Fruit fly (Drosophila melanogaster) Kc167 (cell line): ENCODE measurements around the gene CG13051.

Experiments used
- psq ChIP-seq: fragments of >200 bp; optimal IDR thresholded peaks from 2 replicates; lab custom pipeline; 2017; ENCODE audit warnings: missing external identifiers
- ttk ChIP-seq: sonication (Bioruptor generic); optimal IDR thresholded peaks from 2 replicates; lab custom pipeline; 2017; ENCODE audit warnings: missing external identifiers

DNA sequence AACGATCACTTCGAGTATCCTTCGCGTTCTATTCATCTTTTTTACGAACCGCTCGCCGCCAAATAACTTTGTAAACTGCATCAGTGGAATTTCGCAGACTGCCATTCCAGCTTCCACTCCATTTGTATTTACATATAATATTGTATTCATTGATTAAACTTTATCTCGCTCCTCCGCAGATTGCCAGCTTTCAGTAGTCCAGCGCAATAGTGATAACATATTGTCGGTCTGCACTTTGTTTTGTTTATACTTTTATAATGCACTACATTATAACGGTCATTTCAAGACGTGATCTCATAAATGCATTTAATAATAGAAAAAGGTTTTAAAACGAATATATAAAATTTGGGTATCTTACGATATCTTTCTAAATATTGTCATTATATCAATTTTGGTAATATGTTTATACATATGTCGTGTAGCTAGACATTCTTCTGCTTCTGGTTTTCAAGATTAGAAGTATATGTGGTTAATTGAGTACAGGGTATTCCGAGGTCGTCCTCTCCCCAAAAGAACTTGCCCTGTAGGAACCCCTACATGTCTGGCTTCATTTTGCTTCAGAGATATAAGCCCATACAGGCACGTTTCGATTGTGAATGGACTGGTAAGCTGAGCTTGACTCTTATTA lies 3.3 kb upstream of the CG13051 start, which contains the start of gene CG4950:
- no peak for TF ChIP-seq psq
- TF ChIP-seq ttk (lab: Kevin White, UChicago): no peak
